Worm (Caenorhabditis elegans) whole organism, late embryonic: ENCODE data around the gene F40F11.3.

ENCODE experiments used
- C08G9.2 ChIP-seq: sonication (generic microtip); optimal IDR thresholded peaks from 2 replicates; lab custom pipeline; 2016; ENCODE audit warnings: mild to moderate bottlenecking, missing genetic modification characterization, moderate library complexity, missing compliant biosample characterization
- F13H6.1 ChIP-seq: sonication (generic microtip); optimal IDR thresholded peaks from 2 replicates; lab custom pipeline; 2016; ENCODE audit warnings: missing genetic modification characterization, missing compliant biosample characterization
- K09A11.1 ChIP-seq: sonication (generic microtip); optimal IDR thresholded peaks from 2 replicates; lab custom pipeline; 2017; ENCODE audit warnings: antibody characterized with exemption, mild to moderate bottlenecking, missing genetic modification characterization, missing compliant biosample characterization; ENCODE audit not compliant: insufficient read depth
- ahr-1 ChIP-seq: sonication (generic microtip); optimal IDR thresholded peaks from 2 replicates; lab custom pipeline; 2016; ENCODE audit warnings: missing genetic modification characterization, missing compliant biosample characterization
- ama-1 ChIP-seq: fragments of 150-350 bp; optimal IDR thresholded peaks from 2 replicates; lab custom pipeline; 2014
- ceh-18 ChIP-seq: sonication (generic microtip); optimal IDR thresholded peaks from 2 replicates; lab custom pipeline; 2016; ENCODE audit warnings: missing genetic modification characterization, missing compliant biosample characterization
- ceh-19 ChIP-seq: fragments of 200-800 bp; sonication (Bioruptor generic); optimal IDR thresholded peaks from 2 replicates; lab custom pipeline; 2018; ENCODE audit warnings: mild to moderate bottlenecking, missing genetic modification characterization, missing compliant biosample characterization
- ceh-31 ChIP-seq: sonication (generic microtip); optimal IDR thresholded peaks from 2 replicates; lab custom pipeline; 2016; ENCODE audit warnings: missing genetic modification characterization, missing compliant biosample characterization
- ceh-34 ChIP-seq: sonication (generic microtip); optimal IDR thresholded peaks from 2 replicates; lab custom pipeline; 2016; ENCODE audit warnings: mild to moderate bottlenecking, missing genetic modification characterization, missing compliant biosample characterization
- dve-1 ChIP-seq: sonication (generic microtip); optimal IDR thresholded peaks from 2 replicates; lab custom pipeline; 2017; ENCODE audit warnings: antibody characterized with exemption, mild to moderate bottlenecking, missing genetic modification characterization, missing compliant biosample characterization
- elt-2 ChIP-seq: sonication (generic microtip); optimal IDR thresholded peaks from 2 replicates; lab custom pipeline; 2016; ENCODE audit warnings: missing genetic modification reagents, missing genetic modification characterization, missing compliant biosample characterization
- elt-4 ChIP-seq: sonication (generic microtip); optimal IDR thresholded peaks from 2 replicates; lab custom pipeline; 2016; ENCODE audit warnings: missing genetic modification characterization, missing compliant biosample characterization
- ets-4 ChIP-seq: sonication (generic microtip); optimal IDR thresholded peaks from 2 replicates; lab custom pipeline; 2016; ENCODE audit warnings: missing genetic modification characterization, missing compliant biosample characterization
- eyg-1 ChIP-seq: sonication (generic microtip); optimal IDR thresholded peaks from 2 replicates; lab custom pipeline; 2016; ENCODE audit warnings: missing genotype, missing genetic modification characterization, missing compliant biosample characterization
- fkh-6 ChIP-seq: sonication (generic microtip); optimal IDR thresholded peaks from 2 replicates; lab custom pipeline; 2016; ENCODE audit warnings: missing genetic modification characterization, missing compliant biosample characterization
- hlh-13 ChIP-seq: fragments of 200-800 bp; sonication (Bioruptor generic); optimal IDR thresholded peaks from 2 replicates; lab custom pipeline; 2018; ENCODE audit warnings: mild to moderate bottlenecking, missing genetic modification characterization, missing compliant biosample characterization
- hlh-15 ChIP-seq: sonication (generic microtip); optimal IDR thresholded peaks from 2 replicates; lab custom pipeline; 2016; ENCODE audit warnings: missing genetic modification characterization, missing compliant biosample characterization
- hlh-30 ChIP-seq: sonication (generic microtip); optimal IDR thresholded peaks from 2 replicates; lab custom pipeline; 2017; ENCODE audit warnings: antibody characterized with exemption, missing genetic modification characterization, missing compliant biosample characterization; ENCODE audit not compliant: insufficient read depth
- hlh-6 ChIP-seq: sonication (generic microtip); optimal IDR thresholded peaks from 2 replicates; lab custom pipeline; 2016; ENCODE audit warnings: missing genotype, missing genetic modification characterization, missing compliant biosample characterization
- lim-6 ChIP-seq: sonication (generic microtip); optimal IDR thresholded peaks from 2 replicates; lab custom pipeline; 2016; ENCODE audit warnings: missing genetic modification characterization, missing compliant biosample characterization
- lin-11 ChIP-seq: fragments of 200-800 bp; sonication (Bioruptor generic); optimal IDR thresholded peaks from 2 replicates; lab custom pipeline; 2018; ENCODE audit warnings: mild to moderate bottlenecking, missing genetic modification characterization, missing compliant biosample characterization
- madf-2 ChIP-seq: sonication (generic microtip); optimal IDR thresholded peaks from 2 replicates; lab custom pipeline; 2017; ENCODE audit warnings: missing genetic modification characterization, missing compliant biosample characterization
- mec-3 ChIP-seq: sonication (generic microtip); optimal IDR thresholded peaks from 2 replicates; lab custom pipeline; 2016; ENCODE audit warnings: borderline replicate concordance, missing genetic modification characterization, missing compliant biosample characterization
- nfya-1 ChIP-seq: sonication (generic microtip); optimal IDR thresholded peaks from 2 replicates; lab custom pipeline; 2017; ENCODE audit warnings: missing genetic modification characterization, mild to moderate bottlenecking, missing compliant biosample characterization, antibody characterized with exemption, moderate library complexity
- nhr-232 ChIP-seq: sonication (generic microtip); optimal IDR thresholded peaks from 2 replicates; lab custom pipeline; 2016; ENCODE audit warnings: missing genetic modification characterization, missing compliant biosample characterization
- npax-4 ChIP-seq: sonication (generic microtip); optimal IDR thresholded peaks from 2 replicates; lab custom pipeline; 2016; ENCODE audit warnings: missing genetic modification characterization, missing compliant biosample characterization
- pag-3 ChIP-seq: sonication (generic microtip); optimal IDR thresholded peaks from 2 replicates; lab custom pipeline; 2016; ENCODE audit warnings: missing compliant biosample characterization, missing genetic modification characterization, borderline replicate concordance
- pat-9 ChIP-seq: fragments of 200-800 bp; sonication (Bioruptor generic); optimal IDR thresholded peaks from 2 replicates; lab custom pipeline; 2018; ENCODE audit warnings: mild to moderate bottlenecking, missing genetic modification characterization, moderate library complexity, missing compliant biosample characterization
- pax-1 ChIP-seq: fragments of 150-350 bp; optimal IDR thresholded peaks from 2 replicates; lab custom pipeline; 2014; ENCODE audit warnings: missing biosample characterization, missing genetic modification characterization
- pha-2 ChIP-seq: sonication (generic microtip); optimal IDR thresholded peaks from 2 replicates; lab custom pipeline; 2017; ENCODE audit warnings: mild to moderate bottlenecking, missing genetic modification characterization, missing compliant biosample characterization
- rnt-1 ChIP-seq: sonication (generic microtip); optimal IDR thresholded peaks from 2 replicates; lab custom pipeline; 2016; ENCODE audit warnings: missing genetic modification characterization, missing compliant biosample characterization
- sdc-2 ChIP-seq: sonication (generic microtip); optimal IDR thresholded peaks from 2 replicates; lab custom pipeline; 2016; ENCODE audit warnings: missing genotype, missing genetic modification characterization, missing compliant biosample characterization
- syd-9 ChIP-seq: sonication (generic microtip); optimal IDR thresholded peaks from 2 replicates; lab custom pipeline; 2016; ENCODE audit warnings: mild to moderate bottlenecking, missing genetic modification characterization, moderate library complexity, missing compliant biosample characterization
- tbx-2 ChIP-seq: sonication (generic microtip); optimal IDR thresholded peaks from 2 replicates; lab custom pipeline; 2016; ENCODE audit warnings: missing genetic modification characterization, missing compliant biosample characterization
- ttx-3 ChIP-seq: sonication (generic microtip); optimal IDR thresholded peaks from 2 replicates; lab custom pipeline; 2016; ENCODE audit warnings: missing genetic modification reagents, missing genetic modification characterization, missing compliant biosample characterization
- unc-3 ChIP-seq, 2 experiments: fragments of 200-800 bp in 1 of 2; sonication (Bioruptor generic) in 1 of 2; sonication (generic microtip) in 1 of 2; conservative IDR thresholded peaks in 1 of 2; optimal IDR thresholded peaks in 1 of 2; 2 replicates each; pipeline versions ENCODE4 v1.3.6 to Lab custom; 2016 to 2022; ENCODE audit warnings: missing compliant biosample characterization in 2 of 2, missing genetic modification characterization in 2 of 2, missing genetic modification reagents in 1 of 2
- unc-42 ChIP-seq: sonication (generic microtip); optimal IDR thresholded peaks from 2 replicates; lab custom pipeline; 2016; ENCODE audit warnings: missing genotype, missing genetic modification characterization, missing compliant biosample characterization
- ztf-16 ChIP-seq: sonication (generic microtip); optimal IDR thresholded peaks from 2 replicates; lab custom pipeline; 2017; ENCODE audit warnings: missing genetic modification characterization, missing compliant biosample characterization

The F40F11.3 gene

ce11 chrIV:11570200-11570599 lies 23.6 kb downstream of the F40F11.3 start, which contains the start of gene srgp-1:
Gene srgp-1, plus strand, starts transcription at chrIV:11570500.
- no peak for TF ChIP-seq nhr-232 (tag; lab: Kevin White, UChicago)

DNA sequence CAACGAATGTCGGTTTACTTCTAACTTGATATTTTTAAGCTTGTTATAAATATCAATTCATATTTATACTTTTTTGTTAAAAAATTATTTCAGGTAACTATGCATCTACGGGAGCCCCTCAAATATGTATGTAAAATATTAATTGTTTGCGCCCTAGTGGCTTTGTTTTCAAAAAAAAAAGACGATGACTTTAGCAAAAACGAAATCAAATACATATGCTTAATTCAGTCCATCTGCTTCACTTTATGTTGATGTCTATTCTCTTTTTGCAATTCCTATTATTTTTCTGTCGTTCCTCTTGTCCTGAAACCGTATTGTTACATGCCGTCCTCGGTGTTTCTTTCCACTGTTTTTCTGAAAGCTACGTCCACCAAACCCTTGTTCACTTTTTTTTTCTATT lies 24.0 kb downstream of the F40F11.3 start:
- TF ChIP-seq syd-9 (tag; lab: Kevin White, UChicago): no peak
- no peak for TF ChIP-seq eyg-1 (tag; lab: Kevin White, UChicago)
- TF ChIP-seq ceh-19 (GFP tag; lab: Kevin White, UChicago): no peak
- no peak for TF ChIP-seq ama-1
- TF ChIP-seq ets-4 (tag; lab: Kevin White, UChicago): no peak
- TF ChIP-seq elt-2 (tag; lab: Kevin White, UChicago): no peak
- no peak for TF ChIP-seq F13H6.1 (tag; lab: Kevin White, UChicago)
- no peak for TF ChIP-seq hlh-6 (tag; lab: Kevin White, UChicago)
- TF ChIP-seq ttx-3 (tag; lab: Kevin White, UChicago): no peak
- no peak for TF ChIP-seq ahr-1 (tag; lab: Kevin White, UChicago)
- no peak for TF ChIP-seq ztf-16 (tag; lab: Kevin White, UChicago)
- no peak for TF ChIP-seq madf-2 (tag; lab: Kevin White, UChicago)
- no peak for TF ChIP-seq sdc-2 (tag; lab: Kevin White, UChicago)
- TF ChIP-seq pag-3 (tag; lab: Kevin White, UChicago): no peak
- TF ChIP-seq ceh-31 (tag; lab: Kevin White, UChicago): no peak
- TF ChIP-seq lim-6 (tag; lab: Kevin White, UChicago): no peak
- no peak for TF ChIP-seq pha-2 (tag; lab: Kevin White, UChicago)

- no peak for TF ChIP-seq dve-1 (tag; lab: Kevin White, UChicago)
- no peak for TF ChIP-seq fkh-6 (tag; lab: Kevin White, UChicago)
- peak; percentile 30 for TF ChIP-seq ceh-34 (tag; lab: Kevin White, UChicago)
- peak; percentile 33 for TF ChIP-seq sdc-2 (tag; lab: Kevin White, UChicago)
- TF ChIP-seq, all 69 proteins: peak for 2
Observed at ce11 chrIV:11568249-11568940, 25.4 kb downstream of the F40F11.3 start.

DNA sequence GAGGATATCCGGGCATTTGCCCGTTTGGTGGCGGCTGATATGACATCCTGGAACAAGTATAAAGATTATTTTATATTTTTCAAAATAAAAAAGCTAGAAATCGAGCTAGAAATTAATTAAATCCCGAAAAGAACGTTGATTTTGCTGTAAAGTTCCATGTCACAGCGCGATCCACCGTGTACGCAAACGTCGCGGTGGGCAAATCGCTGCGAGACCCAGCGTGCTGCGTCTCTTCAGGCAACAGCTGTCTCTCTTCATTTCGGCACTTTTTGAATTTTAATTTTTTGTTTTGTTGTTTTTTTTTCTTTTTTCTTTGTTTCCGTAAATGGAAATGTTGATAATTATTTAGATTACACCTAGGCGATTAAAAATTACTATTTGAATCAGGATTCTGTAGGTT lies 27.7 kb downstream of the F40F11.3 start, which contains the start of gene sec-24.1:
Gene sec-24.1, minus strand, starts transcription at position 49 of the 400 bp plus-strand sequence.
- TF ChIP-seq dve-1 (tag; lab: Kevin White, UChicago) (peak; percentile 8), nfya-1 (tag; lab: Kevin White, UChicago) (peak; percentile 94), ets-4 (tag; lab: Kevin White, UChicago) (peak; percentile 17), rnt-1 (peak; percentile 7), npax-4 (no peak), K09A11.1 (tag; lab: Kevin White, UChicago) (peak; percentile 59), hlh-30 (no peak), ceh-31 (tag; lab: Kevin White, UChicago) (peak; percentile 42), pax-1 (tag; lab: Kevin White, UChicago) (peak; percentile 13), hlh-15 (no peak), unc-42 (tag; lab: Kevin White, UChicago) (peak; percentile 3), tbx-2 (tag; lab: Kevin White, UChicago) (peak; percentile 75), ceh-18 (tag; lab: Kevin White, UChicago) (peak; percentile 18), pat-9 (tag; lab: Kevin White, UChicago) (peak; percentile 51), hlh-13 (no peak)

- TF ChIP-seq unc-3 (GFP tag; conservative IDR thresholded peaks at IDR 0.05; lab: Robert Waterston, UW) (no peak), unc-3 (tag; optimal IDR thresholded peaks at IDR 0.05; lab: Kevin White, UChicago) (no peak), lin-11 (no peak), C08G9.2 (tag; lab: Kevin White, UChicago) (peak; percentile 23), elt-4 (tag; lab: Kevin White, UChicago) (peak; percentile 87), mec-3 (tag; lab: Kevin White, UChicago) (peak; percentile 63), F13H6.1 (tag; lab: Kevin White, UChicago) (no peak), npax-4 (no peak)
Observed at ce11 chrIV:11565022-11565421, 28.8 kb downstream of the F40F11.3 start.
